Fruit fly (Drosophila melanogaster) whole organism, embryonic: ENCODE results near the gene GC.
A peak's percentile ranks its signal among the peaks of the same experiment; 100 is the strongest.

Experiments used
- Adf1 ChIP-seq: fragments of 200-800 bp; sonication (Bioruptor generic); IDR thresholded peaks from 2 replicates; pipeline ENCODE4 v1.3.6; 2022; ENCODE audit warnings: missing biosample characterization, missing genetic modification characterization
- CG10147 ChIP-seq: fragments of 200-800 bp; sonication (Bioruptor generic); optimal IDR thresholded peaks from 2 replicates; lab custom pipeline; 2019; ENCODE audit warnings: missing biosample characterization, mild to moderate bottlenecking, missing genetic modification characterization, moderate library complexity
- CG10431 ChIP-seq: fragments of 200-800 bp; sonication (Bioruptor generic); optimal IDR thresholded peaks from 3 replicates; lab custom pipeline; 2018; ENCODE audit warnings: missing biosample characterization, mild to moderate bottlenecking, missing genetic modification characterization
- CG10959 ChIP-seq: fragments of 200-800 bp; sonication (Bioruptor generic); IDR thresholded peaks from 2 replicates; pipeline ENCODE4 v1.3.6; 2022; ENCODE audit warnings: missing biosample characterization, missing genetic modification characterization
- CG12155 ChIP-seq: fragments of 200-800 bp; sonication (Bioruptor generic); optimal IDR thresholded peaks from 3 replicates; lab custom pipeline; 2016; ENCODE audit warnings: missing biosample characterization, missing genetic modification characterization
- CG15514 ChIP-seq: fragments of 200-800 bp; sonication (Bioruptor generic); optimal IDR thresholded peaks from 3 replicates; lab custom pipeline; 2017; ENCODE audit warnings: missing biosample characterization, missing genetic modification characterization, mild to moderate bottlenecking, moderate library complexity, missing genetic modification reagents
- CG16813 ChIP-seq: fragments of 200-800 bp; sonication (Bioruptor generic); IDR thresholded peaks from 3 replicates; pipeline ENCODE4 v1.3.6; 2022; ENCODE audit warnings: missing biosample characterization, missing genetic modification characterization; ENCODE audit not compliant: partially characterized antibody
- CG17186 ChIP-seq: fragments of 200-800 bp; sonication (Bioruptor generic); optimal IDR thresholded peaks from 3 replicates; lab custom pipeline; 2017; ENCODE audit warnings: missing biosample characterization, missing genetic modification reagents, missing genetic modification characterization
- CG17829 ChIP-seq: fragments of 200-800 bp; optimal IDR thresholded peaks from 2 replicates; lab custom pipeline; 2019; ENCODE audit warnings: missing biosample characterization, mild to moderate bottlenecking, missing genetic modification characterization, moderate library complexity
- CG2129 ChIP-seq: fragments of 200-800 bp; sonication (Bioruptor generic); IDR thresholded peaks from 2 replicates; pipeline ENCODE4 v1.3.6; 2022; ENCODE audit warnings: missing biosample characterization, missing genetic modification characterization; ENCODE audit not compliant: partially characterized antibody
- CG2202 ChIP-seq: fragments of 200-800 bp; sonication (Bioruptor generic); optimal IDR thresholded peaks from 2 replicates; lab custom pipeline; 2018; ENCODE audit warnings: missing biosample characterization, mild to moderate bottlenecking, missing genetic modification characterization
- CG2875 ChIP-seq: fragments of 200-800 bp; sonication (Bioruptor generic); optimal IDR thresholded peaks from 2 replicates; lab custom pipeline; 2017; ENCODE audit warnings: missing biosample characterization, mild to moderate bottlenecking, missing genetic modification characterization, missing genetic modification reagents
- CG34422 ChIP-seq: fragments of 200-800 bp; sonication (Bioruptor generic); IDR thresholded peaks from 3 replicates; pipeline ENCODE4 v1.3.6; 2022; ENCODE audit warnings: missing biosample characterization, missing genetic modification characterization
- CG3726 ChIP-seq: fragments of 200-800 bp; sonication (Bioruptor generic); IDR thresholded peaks from 3 replicates; pipeline ENCODE4, ENCODE4 v1.3.6; 2022; ENCODE audit warnings: missing biosample characterization, missing genetic modification characterization
- CG6689 ChIP-seq: fragments of 200-800 bp; sonication (Bioruptor generic); IDR thresholded peaks from 2 replicates; pipeline ENCODE4 v1.3.6; 2022; ENCODE audit warnings: missing biosample characterization, missing genetic modification characterization
- CG7271 ChIP-seq: fragments of 200-800 bp; sonication (Bioruptor generic); optimal IDR thresholded peaks from 2 replicates; lab custom pipeline; 2018; ENCODE audit warnings: missing biosample characterization, mild to moderate bottlenecking, missing genetic modification characterization, moderate library complexity
- CG8388 ChIP-seq: fragments of 200-800 bp; sonication (Bioruptor generic); optimal IDR thresholded peaks from 2 replicates; lab custom pipeline; 2019; ENCODE audit warnings: missing biosample characterization, mild to moderate bottlenecking, missing genetic modification characterization, moderate library complexity
- CG9215 ChIP-seq: fragments of 200-800 bp; sonication (Bioruptor generic); IDR thresholded peaks from 2 replicates; pipeline ENCODE4 v1.3.6; 2022; ENCODE audit warnings: missing biosample characterization, missing genetic modification characterization
- D19A ChIP-seq: fragments of 200-800 bp; optimal IDR thresholded peaks from 3 replicates; lab custom pipeline; 2019; ENCODE audit warnings: missing biosample characterization, mild to moderate bottlenecking, missing genetic modification characterization, moderate library complexity
- Eip74EF ChIP-seq, 2 experiments: fragments of 200-800 bp in 1 of 2; fragments of >200 bp in 1 of 2; sonication (Bioruptor generic) in 1 of 2; optimal IDR thresholded peaks; 2 replicates each; lab custom pipeline; 2017 to 2019; ENCODE audit warnings: missing biosample characterization in 2 of 2, missing genetic modification characterization in 2 of 2, mild to moderate bottlenecking in 1 of 2, moderate library complexity in 1 of 2
- Elba2 ChIP-seq: fragments of 200-800 bp; sonication (Bioruptor generic); optimal IDR thresholded peaks from 3 replicates; lab custom pipeline; 2016; ENCODE audit warnings: missing biosample characterization, missing genetic modification characterization
- Ets97D ChIP-seq: fragments of 200-800 bp; sonication (Bioruptor generic); optimal IDR thresholded peaks from 3 replicates; lab custom pipeline; 2016; ENCODE audit warnings: missing biosample characterization, missing genetic modification characterization
- H2.0 ChIP-seq: fragments of 200-800 bp; sonication (Bioruptor generic); IDR thresholded peaks from 2 replicates; pipeline ENCODE4 v1.3.6; 2022; ENCODE audit warnings: missing biosample characterization, missing genetic modification characterization
- HmgD ChIP-seq: fragments of 200-800 bp; sonication (Bioruptor generic); optimal IDR thresholded peaks from 3 replicates; lab custom pipeline; 2016; ENCODE audit warnings: missing biosample characterization, missing genetic modification characterization
- HmgZ ChIP-seq: fragments of 200-800 bp; sonication (Bioruptor generic); optimal IDR thresholded peaks from 2 replicates; lab custom pipeline; 2018; ENCODE audit warnings: missing biosample characterization, mild to moderate bottlenecking, missing genetic modification characterization
- Hr78 ChIP-seq, 2 experiments: fragments of 200-800 bp in 1 of 2; fragments of >200 bp in 1 of 2; sonication (Bioruptor generic) in 1 of 2; optimal IDR thresholded peaks; 2 replicates each; lab custom pipeline; 2017 to 2019; ENCODE audit warnings: missing biosample characterization in 2 of 2, missing genetic modification characterization in 2 of 2, mild to moderate bottlenecking in 1 of 2, moderate library complexity in 1 of 2
- MBD-R2 ChIP-seq: fragments of 200-800 bp; sonication (Bioruptor generic); IDR thresholded peaks from 2 replicates; pipeline ENCODE4 v1.3.6; 2022; ENCODE audit warnings: missing biosample characterization, missing genetic modification characterization
- Ptx1 ChIP-seq: fragments of 200-800 bp; sonication (Bioruptor generic); IDR thresholded peaks from 2 replicates; pipeline ENCODE4 v1.3.6; 2022; ENCODE audit warnings: missing biosample characterization, missing genetic modification characterization
- Ravus ChIP-seq: fragments of 200-800 bp; sonication (Bioruptor generic); IDR thresholded peaks from 2 replicates; pipeline ENCODE4 v1.3.6; 2022; ENCODE audit warnings: missing biosample characterization, missing genetic modification characterization
- Rx ChIP-seq: fragments of 200-800 bp; sonication (Bioruptor generic); IDR thresholded peaks from 2 replicates; pipeline ENCODE4 v1.3.6; 2022; ENCODE audit warnings: missing biosample characterization, missing genetic modification characterization
- Sox102F ChIP-seq: fragments of 200-800 bp; sonication (Bioruptor generic); optimal IDR thresholded peaks from 2 replicates; lab custom pipeline; 2018; ENCODE audit warnings: missing biosample characterization, mild to moderate bottlenecking, missing genetic modification characterization, moderate library complexity
- Spps ChIP-seq: fragments of 200-800 bp; sonication (Bioruptor generic); optimal IDR thresholded peaks from 2 replicates; lab custom pipeline; 2018; ENCODE audit warnings: missing biosample characterization, mild to moderate bottlenecking, missing genetic modification characterization
- Sry-β ChIP-seq: fragments of 200-800 bp; sonication (Bioruptor generic); optimal IDR thresholded peaks from 2 replicates; lab custom pipeline; 2018; ENCODE audit warnings: missing biosample characterization, mild to moderate bottlenecking, missing genetic modification characterization, moderate library complexity
- ap ChIP-seq: fragments of 200-800 bp; sonication (Bioruptor generic); IDR thresholded peaks from 2 replicates; pipeline ENCODE4 v1.3.6; 2022; ENCODE audit warnings: missing biosample characterization, missing genetic modification characterization
- ara ChIP-seq: fragments of 200-800 bp; sonication (Bioruptor generic); IDR thresholded peaks from 2 replicates; pipeline ENCODE4 v1.3.6; 2022; ENCODE audit warnings: missing biosample characterization, missing genetic modification characterization
- bab2 ChIP-seq: fragments of 200-800 bp; sonication (Bioruptor generic); optimal IDR thresholded peaks from 2 replicates; lab custom pipeline; 2016; ENCODE audit warnings: missing biosample characterization, missing genetic modification characterization
- bbx ChIP-seq: fragments of 200-800 bp; sonication (Bioruptor generic); IDR thresholded peaks from 2 replicates; pipeline ENCODE4 v1.3.6; 2022; ENCODE audit warnings: missing biosample characterization, missing genetic modification characterization; ENCODE audit not compliant: partially characterized antibody
- chif ChIP-seq, 2 experiments: fragments of 200-800 bp; sonication (Bioruptor generic); optimal IDR thresholded peaks; 3 replicates each; lab custom pipeline; 2016; ENCODE audit warnings: missing biosample characterization in 2 of 2, missing genetic modification characterization in 2 of 2
- crc ChIP-seq: fragments of 200-800 bp; sonication (Bioruptor generic); optimal IDR thresholded peaks from 2 replicates; lab custom pipeline; 2016; ENCODE audit warnings: missing biosample characterization, missing genetic modification characterization
- fd3F ChIP-seq: fragments of 200-800 bp; sonication (Bioruptor generic); optimal IDR thresholded peaks from 2 replicates; lab custom pipeline; 2018; ENCODE audit warnings: missing biosample characterization, mild to moderate bottlenecking, missing genetic modification characterization, moderate library complexity
- hbn ChIP-seq: fragments of 200-800 bp; sonication (Bioruptor generic); IDR thresholded peaks from 2 replicates; pipeline ENCODE4 v1.3.6; 2022; ENCODE audit warnings: missing biosample characterization, missing genetic modification characterization; ENCODE audit not compliant: partially characterized antibody
- kni ChIP-seq: fragments of 200-800 bp; sonication (Bioruptor generic); optimal IDR thresholded peaks from 3 replicates; lab custom pipeline; 2017; ENCODE audit warnings: mild to moderate bottlenecking, missing biosample characterization, missing genetic modification reagents, missing genetic modification characterization
- mirr ChIP-seq: fragments of 200-800 bp; sonication (Bioruptor generic); optimal IDR thresholded peaks from 3 replicates; lab custom pipeline; 2018; ENCODE audit warnings: missing biosample characterization, mild to moderate bottlenecking, missing genetic modification characterization
- pb ChIP-seq: fragments of 200-800 bp; sonication (Bioruptor generic); optimal IDR thresholded peaks from 3 replicates; lab custom pipeline; 2016; ENCODE audit warnings: missing biosample characterization, missing genetic modification characterization
- sc ChIP-seq, 3 experiments: fragments of >200 bp in 2 of 3; fragments of 200-800 bp in 1 of 3; sonication (Bioruptor generic) in 1 of 3; optimal IDR thresholded peaks; 2 replicates in 2 of 3; 3 replicates in 1 of 3; lab custom pipeline; 2017; ENCODE audit warnings: mild to moderate bottlenecking in 1 of 3, missing biosample characterization in 1 of 3, missing genetic modification characterization in 1 of 3, missing genetic modification reagents in 1 of 3
- ssp ChIP-seq: fragments of 200-800 bp; sonication (Bioruptor generic); IDR thresholded peaks from 2 replicates; pipeline ENCODE4 v1.3.6; 2022; ENCODE audit warnings: missing biosample characterization, missing genetic modification characterization
- tin ChIP-seq: fragments of 200-800 bp; sonication (Bioruptor generic); optimal IDR thresholded peaks from 3 replicates; lab custom pipeline; 2016; ENCODE audit warnings: missing biosample characterization, missing genetic modification characterization
- trh ChIP-seq: fragments of 200-800 bp; sonication (Bioruptor generic); optimal IDR thresholded peaks from 2 replicates; lab custom pipeline; 2016; ENCODE audit warnings: missing biosample characterization, missing genetic modification characterization
- wdn ChIP-seq: fragments of 200-800 bp; sonication (Bioruptor generic); IDR thresholded peaks from 2 replicates; pipeline ENCODE4 v1.3.6; 2022; ENCODE audit warnings: missing biosample characterization, missing genetic modification characterization
- zen2 ChIP-seq: fragments of 200-800 bp; sonication (Bioruptor generic); IDR thresholded peaks from 3 replicates; pipeline ENCODE4 v1.3.6; 2022; ENCODE audit warnings: missing biosample characterization, missing genetic modification characterization; ENCODE audit not compliant: partially characterized antibody

GC gene

dm6 chr3L:1609611-1610010 is 19.5 kb downstream of the GC start (continued):
- 0 out of 2 replicates have a peak, but pooled peaks have one; percentile 36 for TF ChIP-seq wdn
- peak; percentile 40 for TF ChIP-seq CG12155
- TF ChIP-seq CG9215 (GFP tag; lab: Robert Waterston, UW), result peak; percentile 59; the same call in 1 of the 2 replicates
- peak; percentile 17 for TF ChIP-seq CG15514
- TF ChIP-seq hbn (GFP tag; lab: Robert Waterston, UW), result no peak
- no peak for TF ChIP-seq CG16813 (GFP tag; lab: Robert Waterston, UW)
- no peak for TF ChIP-seq Sry-β (GFP tag; lab: Kevin White, UChicago)
- TF ChIP-seq CG7271 (tag; lab: Kevin White, UChicago), result no peak
- TF ChIP-seq CG2202, result no peak
- no peak for TF ChIP-seq D19A
- no peak for TF ChIP-seq CG17829 (tag; lab: Kevin White, UChicago)
- no peak for TF ChIP-seq kni
- peak; percentile 18; the same call in 1 of the 2 replicates for TF ChIP-seq Ravus (GFP tag; lab: Robert Waterston, UW)
- no peak for TF ChIP-seq Hr78 (GFP tag; optimal IDR thresholded peaks at IDR 0.05; lab: Kevin White, UChicago)
- TF ChIP-seq CG34422 (GFP tag; lab: Robert Waterston, UW), result 0 out of 3 replicates have a peak, but pooled peaks have one; percentile 31
- peak; percentile 57 for TF ChIP-seq Ptx1 (GFP tag; lab: Robert Waterston, UW)
- no peak for TF ChIP-seq HmgD (GFP tag; lab: Kevin White, UChicago)
- TF ChIP-seq sc (optimal IDR thresholded peaks at IDR 0.05; lab: Kevin White, UChicago), result no peak
- TF ChIP-seq sc (GFP tag; optimal IDR thresholded peaks at IDR 0.05; lab: Kevin White, UChicago), result no peak
- TF ChIP-seq bab2 (GFP tag; lab: Kevin White, UChicago), result peak; percentile 25
- no peak for TF ChIP-seq ara (GFP tag; lab: Robert Waterston, UW)
- TF ChIP-seq pb (GFP tag; lab: Kevin White, UChicago), result no peak
- TF ChIP-seq MBD-R2, result no peak
- peak; percentile 32 for TF ChIP-seq Sox102F (GFP tag; lab: Kevin White, UChicago)
- no peak for TF ChIP-seq trh (GFP tag; lab: Kevin White, UChicago)
- no peak for TF ChIP-seq mirr (GFP tag; lab: Kevin White, UChicago)
- no peak for TF ChIP-seq CG10431 (GFP tag; lab: Kevin White, UChicago)
- TF ChIP-seq tin (GFP tag; lab: Kevin White, UChicago), result no peak
- no peak for TF ChIP-seq Eip74EF (GFP tag; optimal IDR thresholded peaks at IDR 0.05; lab: Kevin White, UChicago)
- no peak for TF ChIP-seq Spps (tag; lab: Kevin White, UChicago)
- TF ChIP-seq Elba2 (GFP tag; lab: Kevin White, UChicago), result no peak
- no peak for TF ChIP-seq ap (GFP tag; lab: Robert Waterston, UW)
- TF ChIP-seq CG10147 (GFP tag; lab: Kevin White, UChicago), result peak; percentile 66
- TF ChIP-seq CG17186 (GFP tag; lab: Kevin White, UChicago), result no peak
- no peak for TF ChIP-seq zen2 (GFP tag; lab: Robert Waterston, UW)
- no peak for TF ChIP-seq bbx (GFP tag; lab: Robert Waterston, UW)
- no peak for TF ChIP-seq Ets97D (GFP tag; lab: Kevin White, UChicago)
- TF ChIP-seq H2.0 (GFP tag; lab: Robert Waterston, UW), result peak; percentile 37; the same call in 1 of the 2 replicates
- TF ChIP-seq CG3726, result no peak
- TF ChIP-seq CG6689 (GFP tag; lab: Robert Waterston, UW), result peak; percentile 44; the same call in 1 of the 2 replicates
- no peak for TF ChIP-seq crc (GFP tag; lab: Kevin White, UChicago)
- TF ChIP-seq Adf1 (GFP tag; lab: Robert Waterston, UW), result no peak
- no peak for TF ChIP-seq CG2875 (GFP tag; lab: Kevin White, UChicago)
- TF ChIP-seq chif (GFP tag; optimal IDR thresholded peaks at IDR 0.05; lab: Kevin White, UChicago), result peak in 1 of 2 experiments; percentile 13
- no peak for TF ChIP-seq CG2129 (GFP tag; lab: Robert Waterston, UW)
- no peak for TF ChIP-seq HmgZ (tag; lab: Kevin White, UChicago)
- TF ChIP-seq CG10959, result no peak
- TF ChIP-seq ssp, result no peak
- TF ChIP-seq CG8388 (GFP tag; lab: Kevin White, UChicago), result no peak
- TF ChIP-seq fd3F (GFP tag; lab: Kevin White, UChicago), result peak; percentile 20
- no peak for TF ChIP-seq Rx (GFP tag; lab: Robert Waterston, UW)
